Worm (Caenorhabditis elegans) whole organism, L4 larva: ENCODE results near the gene eef-1A.2.

Experiments used
- D1046.2 ChIP-seq: fragments of 200-800 bp; sonication (Bioruptor generic); IDR thresholded peaks from 2 replicates; pipeline ENCODE4 v1.3.6; 2022; ENCODE audit warnings: missing genetic modification characterization, missing compliant biosample characterization
- F10B5.3 ChIP-seq: sonication (generic microtip); optimal IDR thresholded peaks from 2 replicates; lab custom pipeline; 2016; ENCODE audit warnings: mild to moderate bottlenecking, missing genetic modification characterization, missing compliant biosample characterization
- F26F4.8 ChIP-seq: fragments of 200-800 bp; sonication (Bioruptor generic); conservative IDR thresholded peaks from 2 replicates; pipeline ENCODE4 v1.3.6; 2022; ENCODE audit warnings: missing genetic modification characterization, missing compliant biosample characterization
- F37D6.2 ChIP-seq: sonication (generic microtip); optimal IDR thresholded peaks from 2 replicates; lab custom pipeline; 2016; ENCODE audit warnings: mild to moderate bottlenecking, missing genetic modification characterization, missing compliant biosample characterization
- F49E8.2 ChIP-seq: sonication (generic microtip); optimal IDR thresholded peaks from 2 replicates; lab custom pipeline; 2016; ENCODE audit warnings: missing compliant biosample characterization, mild to moderate bottlenecking, missing genetic modification characterization, borderline replicate concordance
- R02D3.7 ChIP-seq: fragments of 150-350 bp; sonication (generic microtip); optimal IDR thresholded peaks from 3 replicates; lab custom pipeline; 2014; ENCODE audit warnings: missing biosample characterization, missing genetic modification characterization
- T20F7.1 ChIP-seq: fragments of 200-800 bp; sonication (Bioruptor generic); optimal IDR thresholded peaks from 2 replicates; lab custom pipeline; 2018; ENCODE audit warnings: mild to moderate bottlenecking, missing genetic modification characterization, missing compliant biosample characterization
- Y105C5A.15 ChIP-seq: fragments of 200-800 bp; sonication (Bioruptor generic); IDR thresholded peaks from 2 replicates; pipeline ENCODE4 v1.3.6; 2022; ENCODE audit warnings: missing genetic modification characterization, missing compliant biosample characterization
- Y48G9A.11 ChIP-seq: fragments of 200-800 bp; sonication (Bioruptor generic); IDR thresholded peaks from 2 replicates; pipeline ENCODE4 v1.3.6; 2022; ENCODE audit warnings: missing genetic modification reagents, missing genetic modification characterization, missing compliant biosample characterization
- ama-1 ChIP-seq: fragments of 150-350 bp; optimal IDR thresholded peaks from 2 replicates; lab custom pipeline; 2014; ENCODE audit warnings: inconsistent platforms, mixed read lengths
- arid-1 ChIP-seq: fragments of 200-800 bp; sonication (Bioruptor generic); conservative IDR thresholded peaks from 2 replicates; pipeline ENCODE4 v1.3.6; 2022; ENCODE audit warnings: missing genetic modification reagents, missing genetic modification characterization, missing compliant biosample characterization
- ceh-20 ChIP-seq: fragments of 200-800 bp; sonication (Bioruptor generic); IDR thresholded peaks from 2 replicates; pipeline ENCODE4 v1.3.6; 2022; ENCODE audit warnings: missing genetic modification reagents, missing genetic modification characterization, missing compliant biosample characterization
- ceh-44 ChIP-seq: fragments of 200-800 bp; sonication (Bioruptor generic); IDR thresholded peaks from 2 replicates; pipeline ENCODE4 v1.3.6; 2022; ENCODE audit warnings: missing genetic modification reagents, missing genetic modification characterization, missing compliant biosample characterization
- ceh-62 ChIP-seq: sonication (generic microtip); optimal IDR thresholded peaks from 2 replicates; lab custom pipeline; 2017; ENCODE audit warnings: missing biosample characterization, missing genetic modification characterization
- cey-2 ChIP-seq: sonication (generic microtip); optimal IDR thresholded peaks from 3 replicates; lab custom pipeline; 2017; ENCODE audit warnings: missing genetic modification characterization, mild to moderate bottlenecking, missing compliant biosample characterization, antibody characterized with exemption, borderline replicate concordance; ENCODE audit not compliant: insufficient read depth
- ctbp-1 ChIP-seq: fragments of 200-800 bp; sonication (Bioruptor generic); IDR thresholded peaks from 2 replicates; pipeline ENCODE4 v1.3.6; 2022; ENCODE audit warnings: missing genetic modification reagents, missing genetic modification characterization, missing compliant biosample characterization
- daf-19 ChIP-seq: fragments of 200-800 bp; sonication (Bioruptor generic); conservative IDR thresholded peaks from 2 replicates; pipeline ENCODE4 v1.3.6; 2022; ENCODE audit warnings: missing genetic modification characterization, missing compliant biosample characterization
- daf-8 ChIP-seq: fragments of 200-800 bp; sonication (Bioruptor generic); IDR thresholded peaks from 2 replicates; pipeline ENCODE4 v1.3.6; 2022; ENCODE audit warnings: missing genetic modification characterization, missing compliant biosample characterization
- dmd-6 ChIP-seq: fragments of 200-800 bp; sonication (Bioruptor generic); IDR thresholded peaks from 2 replicates; pipeline ENCODE4 v1.3.6; 2022; ENCODE audit warnings: missing genetic modification reagents, missing genetic modification characterization, missing compliant biosample characterization
- dmd-8 ChIP-seq: fragments of 200-800 bp; sonication (Bioruptor generic); IDR thresholded peaks from 2 replicates; pipeline ENCODE4 v1.3.6; 2022; ENCODE audit warnings: missing genetic modification characterization, missing compliant biosample characterization
- dpl-1 ChIP-seq: fragments of 150-350 bp; optimal IDR thresholded peaks from 2 replicates; lab custom pipeline; 2014; ENCODE audit warnings: missing biosample characterization, missing genetic modification reagents, missing genetic modification characterization
- dve-1 ChIP-seq: sonication (generic microtip); optimal IDR thresholded peaks from 2 replicates; lab custom pipeline; 2017; ENCODE audit warnings: antibody characterized with exemption, mild to moderate bottlenecking, missing genetic modification characterization, missing compliant biosample characterization; ENCODE audit not compliant: insufficient read depth
- egl-43 ChIP-seq: fragments of 200-800 bp; sonication (Bioruptor generic); IDR thresholded peaks from 2 replicates; pipeline ENCODE4 v1.3.6; 2022; ENCODE audit warnings: missing genetic modification reagents, missing genetic modification characterization, missing compliant biosample characterization
- fkh-10 ChIP-seq: fragments of 150-350 bp; optimal IDR thresholded peaks from 2 replicates; lab custom pipeline; 2014; ENCODE audit warnings: missing biosample characterization, missing genetic modification reagents, missing genetic modification characterization
- fos-1 ChIP-seq: fragments of 150-350 bp; optimal IDR thresholded peaks from 2 replicates; lab custom pipeline; 2014; ENCODE audit warnings: missing biosample characterization, missing genetic modification characterization
- gei-8 ChIP-seq: fragments of 200-800 bp; sonication (Bioruptor generic); optimal IDR thresholded peaks from 2 replicates; lab custom pipeline; 2018; ENCODE audit warnings: mild to moderate bottlenecking, missing genetic modification characterization, missing compliant biosample characterization
- hlh-30 ChIP-seq: sonication (generic microtip); optimal IDR thresholded peaks from 2 replicates; lab custom pipeline; 2017; ENCODE audit warnings: antibody characterized with exemption, mild to moderate bottlenecking, missing genetic modification characterization, missing compliant biosample characterization; ENCODE audit not compliant: insufficient read depth
- lim-7 ChIP-seq: fragments of 200-800 bp; sonication (Bioruptor generic); IDR thresholded peaks from 2 replicates; pipeline ENCODE4 v1.3.6; 2022; ENCODE audit warnings: missing genetic modification characterization, missing compliant biosample characterization
- lin-39 ChIP-seq: fragments of 150-350 bp; optimal IDR thresholded peaks from 2 replicates; lab custom pipeline; 2014; ENCODE audit warnings: missing biosample characterization, missing genetic modification reagents, missing genetic modification characterization
- madf-5 ChIP-seq, 2 experiments: fragments of 200-800 bp; sonication (Bioruptor generic); IDR thresholded peaks; 2 replicates each; pipeline ENCODE4 v1.3.6; 2022; ENCODE audit warnings: missing compliant biosample characterization in 2 of 2, missing genetic modification characterization in 2 of 2
- mep-1 ChIP-seq: fragments of 150-350 bp; sonication (generic microtip); optimal IDR thresholded peaks from 3 replicates; lab custom pipeline; 2014; ENCODE audit warnings: missing biosample characterization, missing genetic modification characterization
- mxl-2 ChIP-seq: fragments of 200-800 bp; sonication (Bioruptor generic); conservative IDR thresholded peaks from 2 replicates; pipeline ENCODE4 v1.3.6; 2022; ENCODE audit warnings: missing genetic modification reagents, missing genetic modification characterization, missing compliant biosample characterization
- nhr-10 ChIP-seq: fragments of 150-350 bp; optimal IDR thresholded peaks from 2 replicates; lab custom pipeline; 2014; ENCODE audit warnings: missing biosample characterization, missing genetic modification characterization
- nhr-102 ChIP-seq: sonication (generic microtip); optimal IDR thresholded peaks from 2 replicates; lab custom pipeline; 2016; ENCODE audit warnings: mild to moderate bottlenecking, missing genetic modification characterization, moderate library complexity, missing compliant biosample characterization
- nhr-111 ChIP-seq: fragments of 200-800 bp; sonication (Bioruptor generic); optimal IDR thresholded peaks from 2 replicates; lab custom pipeline; 2018; ENCODE audit warnings: mild to moderate bottlenecking, missing genetic modification characterization, missing compliant biosample characterization
- nhr-237 ChIP-seq: sonication (generic microtip); optimal IDR thresholded peaks from 2 replicates; lab custom pipeline; 2017; ENCODE audit warnings: missing biosample characterization, missing genetic modification characterization
- nhr-28 ChIP-seq: fragments of 150-350 bp; optimal IDR thresholded peaks from 2 replicates; lab custom pipeline; 2014; ENCODE audit warnings: missing biosample characterization, missing genetic modification characterization
- nhr-41 ChIP-seq: fragments of 200-800 bp; sonication (Bioruptor generic); IDR thresholded peaks from 2 replicates; pipeline ENCODE4 v1.3.6; 2022; ENCODE audit warnings: missing genetic modification reagents, missing genetic modification characterization, missing compliant biosample characterization
- nhr-48 ChIP-seq: sonication (generic microtip); optimal IDR thresholded peaks from 2 replicates; lab custom pipeline; 2016; ENCODE audit warnings: mild to moderate bottlenecking, missing genetic modification characterization, missing compliant biosample characterization
- nhr-77 ChIP-seq: fragments of 150-350 bp; optimal IDR thresholded peaks from 2 replicates; lab custom pipeline; 2014; ENCODE audit warnings: missing biosample characterization, missing genetic modification characterization
- pha-4 ChIP-seq, 2 experiments: fragments of 150-350 bp in 1 of 2; fragments of 200-800 bp in 1 of 2; sonication (Bioruptor generic) in 1 of 2; IDR thresholded peaks in 1 of 2; optimal IDR thresholded peaks in 1 of 2; 2 replicates each; pipeline versions ENCODE4 v1.3.6 to Lab custom; 2014 to 2022; ENCODE audit warnings: missing genetic modification characterization in 2 of 2, missing genetic modification reagents in 2 of 2, missing biosample characterization in 1 of 2, missing compliant biosample characterization in 1 of 2
- rbr-2 ChIP-seq: sonication (generic microtip); optimal IDR thresholded peaks from 2 replicates; lab custom pipeline; 2016; ENCODE audit warnings: missing genotype, missing genetic modification characterization, missing compliant biosample characterization
- set-16 ChIP-seq: fragments of 200-800 bp; sonication (Bioruptor generic); IDR thresholded peaks from 2 replicates; pipeline ENCODE4 v1.3.6; 2022; ENCODE audit warnings: missing genetic modification reagents, missing genetic modification characterization, missing compliant biosample characterization
- spr-3 ChIP-seq: fragments of 200-800 bp; sonication (Bioruptor generic); optimal IDR thresholded peaks from 2 replicates; lab custom pipeline; 2018; ENCODE audit warnings: mild to moderate bottlenecking, missing genetic modification characterization, missing compliant biosample characterization
- tag-97 ChIP-seq: fragments of 200-800 bp; sonication (Bioruptor generic); IDR thresholded peaks from 2 replicates; pipeline ENCODE4 v1.3.6; 2022; ENCODE audit warnings: missing genetic modification characterization, missing compliant biosample characterization
- tra-1 ChIP-seq: fragments of 200-800 bp; sonication (Bioruptor generic); IDR thresholded peaks from 2 replicates; pipeline ENCODE4 v1.3.6; 2022; ENCODE audit warnings: missing genetic modification reagents, missing genetic modification characterization, missing compliant biosample characterization
- unc-130 ChIP-seq: sonication (generic microtip); optimal IDR thresholded peaks from 2 replicates; lab custom pipeline; 2016; ENCODE audit warnings: missing genetic modification reagents, missing genetic modification characterization, missing compliant biosample characterization
- vab-7 ChIP-seq: fragments of 200-800 bp; sonication (Bioruptor generic); IDR thresholded peaks from 2 replicates; pipeline ENCODE4 v1.3.6; 2022; ENCODE audit warnings: missing genetic modification reagents, missing genetic modification characterization, missing compliant biosample characterization
- zag-1 ChIP-seq: fragments of 150-350 bp; optimal IDR thresholded peaks from 2 replicates; lab custom pipeline; 2014; ENCODE audit warnings: missing biosample characterization, missing genetic modification characterization
- zfp-2 ChIP-seq: sonication (generic microtip); optimal IDR thresholded peaks from 2 replicates; lab custom pipeline; 2016; ENCODE audit warnings: mild to moderate bottlenecking, missing genetic modification characterization, missing compliant biosample characterization
- zfp-3 ChIP-seq: fragments of 200-800 bp; sonication (Bioruptor generic); conservative IDR thresholded peaks from 2 replicates; pipeline ENCODE4 v1.3.6; 2022; ENCODE audit warnings: missing genetic modification reagents, missing genetic modification characterization, missing compliant biosample characterization
- ztf-11 ChIP-seq: fragments of 150-350 bp; optimal IDR thresholded peaks from 2 replicates; lab custom pipeline; 2014; ENCODE audit warnings: missing biosample characterization, missing genetic modification characterization

eef-1A.2 gene

DNA sequence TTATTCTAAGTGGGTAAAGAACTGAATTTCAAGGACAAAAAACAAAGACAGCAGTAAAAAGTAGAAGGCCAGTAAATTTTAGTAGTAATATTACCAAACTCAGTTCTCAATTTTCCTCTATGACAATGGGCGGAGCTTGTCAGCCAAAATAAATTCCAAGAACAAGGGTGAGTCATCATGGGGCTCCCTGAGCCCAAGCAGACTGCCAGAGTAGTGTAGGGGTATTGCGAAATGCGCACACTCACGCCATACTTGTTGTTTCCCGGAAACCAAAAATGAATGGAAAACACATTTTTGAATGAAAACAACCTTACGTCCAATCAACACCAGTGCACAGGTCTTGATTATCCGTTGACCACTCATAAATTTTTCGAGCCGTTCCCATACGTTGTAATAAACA lies 31.7 kb upstream of the eef-1A.2 start:
- TF ChIP-seq spr-3 (GFP tag; lab: Kevin White, UChicago), result no peak
- TF ChIP-seq nhr-10 (tag; lab: Kevin White, UChicago), result no peak
- no peak for TF ChIP-seq nhr-237
- no peak for TF ChIP-seq nhr-102
- TF ChIP-seq dpl-1, result peak; percentile 8
- TF ChIP-seq F49E8.2, result no peak
- TF ChIP-seq zfp-2 (tag; lab: Kevin White, UChicago), result no peak
- no peak for TF ChIP-seq fos-1 (tag; lab: Kevin White, UChicago)
- no peak for TF ChIP-seq tra-1 (GFP tag; lab: Robert Waterston, UW)
- 0 out of 2 replicates have a peak, but pooled peaks have one; percentile 17 for TF ChIP-seq ctbp-1 (GFP tag; lab: Robert Waterston, UW)
- TF ChIP-seq ceh-44 (GFP tag; lab: Robert Waterston, UW), result no peak
- TF ChIP-seq R02D3.7, result no peak
- no peak for TF ChIP-seq D1046.2 (GFP tag; lab: Robert Waterston, UW)
- no peak for TF ChIP-seq dmd-6 (GFP tag; lab: Robert Waterston, UW)
- TF ChIP-seq zfp-3 (GFP tag; lab: Robert Waterston, UW), result no peak
- no peak for TF ChIP-seq nhr-48 (tag; lab: Kevin White, UChicago)
- no peak for TF ChIP-seq Y48G9A.11
- peak; percentile 38 for TF ChIP-seq hlh-30 (tag; lab: Kevin White, UChicago)
- no peak for TF ChIP-seq T20F7.1 (GFP tag; lab: Kevin White, UChicago)
- no peak for TF ChIP-seq nhr-41
- TF ChIP-seq nhr-77 (tag; lab: Kevin White, UChicago), result no peak
- TF ChIP-seq nhr-28 (tag; lab: Kevin White, UChicago), result no peak
- no peak for TF ChIP-seq F10B5.3 (tag; lab: Kevin White, UChicago)
- TF ChIP-seq F26F4.8 (GFP tag; lab: Robert Waterston, UW), result no peak
- no peak for TF ChIP-seq dmd-8 (GFP tag; lab: Robert Waterston, UW)
- TF ChIP-seq unc-130 (GFP tag; lab: Kevin White, UChicago), result no peak
- no peak for TF ChIP-seq madf-5 (GFP tag; IDR thresholded peaks at IDR 0.05; lab: Robert Waterston, UW)
- no peak for TF ChIP-seq nhr-111 (GFP tag; lab: Kevin White, UChicago)
- TF ChIP-seq lim-7 (GFP tag; lab: Robert Waterston, UW), result no peak
- TF ChIP-seq zag-1 (tag; lab: Kevin White, UChicago), result no peak
- TF ChIP-seq cey-2 (tag; lab: Kevin White, UChicago), result no peak
- TF ChIP-seq pha-4 (GFP tag; IDR thresholded peaks at IDR 0.05; lab: Robert Waterston, UW), result no peak
- no peak for TF ChIP-seq pha-4 (tag; optimal IDR thresholded peaks at IDR 0.05; lab: Kevin White, UChicago)
- TF ChIP-seq egl-43, result no peak
- TF ChIP-seq Y105C5A.15, result no peak
- peak; percentile 38 for TF ChIP-seq fkh-10 (GFP tag; lab: Kevin White, UChicago)
- TF ChIP-seq ztf-11, result no peak
- no peak for TF ChIP-seq dve-1 (tag; lab: Kevin White, UChicago)
- peak; percentile 64 for TF ChIP-seq rbr-2
- no peak for TF ChIP-seq ama-1 (lab: Kevin White, UChicago)
- no peak for TF ChIP-seq vab-7 (GFP tag; lab: Robert Waterston, UW)
- no peak for TF ChIP-seq set-16 (GFP tag; lab: Robert Waterston, UW)
- TF ChIP-seq ceh-20 (GFP tag; lab: Robert Waterston, UW), result no peak
- no peak for TF ChIP-seq gei-8 (GFP tag; lab: Kevin White, UChicago)
- no peak for TF ChIP-seq tag-97 (GFP tag; lab: Robert Waterston, UW)
- no peak for TF ChIP-seq daf-8 (GFP tag; lab: Robert Waterston, UW)
- TF ChIP-seq mxl-2 (GFP tag; lab: Robert Waterston, UW), result no peak
- no peak for TF ChIP-seq arid-1
- TF ChIP-seq daf-19 (GFP tag; lab: Robert Waterston, UW), result 0 out of 2 replicates have a peak, but pooled peaks have one; percentile 21
- TF ChIP-seq mep-1 (tag; lab: Kevin White, UChicago), result peak; percentile 52
- peak; percentile 58 for TF ChIP-seq F37D6.2 (tag; lab: Kevin White, UChicago)
- no peak for TF ChIP-seq lin-39 (tag; lab: Kevin White, UChicago)
- no peak for TF ChIP-seq ceh-62 (tag; lab: Kevin White, UChicago)
